Worm (Caenorhabditis elegans): Measurements from ENCODE around the gene srh-222.

srh-222 gene

DNA sequence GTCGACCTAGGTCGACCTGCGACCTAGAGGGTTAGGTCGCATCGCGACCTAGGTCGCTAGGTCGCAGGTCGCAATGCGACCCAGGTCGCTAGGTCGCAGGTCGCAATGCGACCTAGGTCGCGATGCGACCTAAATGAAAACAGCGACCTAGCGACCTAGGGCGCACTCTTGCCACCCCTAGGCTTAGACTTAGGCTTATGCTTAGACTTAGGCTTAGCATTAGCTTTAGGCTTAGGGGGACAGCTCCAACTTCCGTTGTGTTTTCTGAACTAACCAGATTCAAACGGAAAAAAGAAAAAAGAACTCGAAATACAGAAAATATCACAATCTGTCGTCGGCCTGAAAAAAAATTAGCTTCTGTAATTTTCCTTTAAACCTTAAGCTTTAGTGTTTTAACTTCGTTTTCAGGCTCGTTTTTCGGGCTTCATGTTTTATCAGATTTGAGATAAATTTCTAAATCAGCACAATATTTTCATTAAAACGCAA, 34.8 kb downstream of the srh-222 start (continued):
- TF ChIP-seq F52B5.7 (tag; optimal IDR thresholded peaks at IDR 0.05) (no peak), ceh-58 (GFP tag; IDR thresholded peaks at IDR 0.05) (no peak), hrde-1 (tag; optimal IDR thresholded peaks at IDR 0.05; ENCODE audit: borderline replicate concordance) (no peak), sptf-2 (GFP tag; optimal IDR thresholded peaks at IDR 0.05) (no peak), ets-4 (GFP tag; optimal IDR thresholded peaks at IDR 0.05) (no peak), gei-17 (GFP tag; optimal IDR thresholded peaks at IDR 0.05) (no peak), attf-3 (GFP tag; conservative IDR thresholded peaks at IDR 0.05) (no peak), K12H6.12 (tag; optimal IDR thresholded peaks at IDR 0.05) (no peak), attf-6 (GFP tag; IDR thresholded peaks at IDR 0.05) (0 out of 2 replicates have a peak, but pooled peaks have one; percentile 49), ama-1 (optimal IDR thresholded peaks at IDR 0.05) (no peak), ama-1 (GFP tag; optimal IDR thresholded peaks at IDR 0.05) (peak in 1 of 2 experiments; percentile 63), F55B11.4 (tag; optimal IDR thresholded peaks at IDR 0.05; ENCODE audit: borderline replicate concordance, insufficient read depth) (no peak), tbp1 (GFP tag; optimal IDR thresholded peaks at IDR 0.05) (no peak), tbx-9 (tag; optimal IDR thresholded peaks at IDR 0.05; ENCODE audit: borderline replicate concordance) (no peak), bed-2 (GFP tag; IDR thresholded peaks at IDR 0.05) (0 out of 2 replicates have a peak, but pooled peaks have one; percentile 10), fkh-3 (tag; optimal IDR thresholded peaks at IDR 0.05) (no peak), ceh-91 (GFP tag; IDR thresholded peaks at IDR 0.05) (no peak), hmg-1.2 (GFP tag; IDR thresholded peaks at IDR 0.05) (no peak), B0261.1 (tag; optimal IDR thresholded peaks at IDR 0.05) (no peak), T26A5.8 (tag; optimal IDR thresholded peaks at IDR 0.05) (no peak), madf-8 (GFP tag; conservative IDR thresholded peaks at IDR 0.05) (no peak), unc-62 (GFP tag; optimal IDR thresholded peaks at IDR 0.05) (no peak), let-607 (tag; optimal IDR thresholded peaks at IDR 0.05) (no peak), efl-1 (GFP tag; optimal IDR thresholded peaks at IDR 0.05) (no peak), D2030.7 (GFP tag; IDR thresholded peaks at IDR 0.05) (no peak), rec-8 (tag; optimal IDR thresholded peaks at IDR 0.05) (no peak), Y56A3A.18 (GFP tag; IDR thresholded peaks at IDR 0.05) (0 out of 2 replicates have a peak, but pooled peaks have one; percentile 73), nhr-179 (tag; optimal IDR thresholded peaks at IDR 0.05) (no peak), Y95B8A.8 (GFP tag; IDR thresholded peaks at IDR 0.05) (0 out of 2 replicates have a peak, but pooled peaks have one; percentile 18), B0019.2 (GFP tag; conservative IDR thresholded peaks at IDR 0.05) (no peak), madf-3 (GFP tag; IDR thresholded peaks at IDR 0.05) (no peak), F22D6.2 (tag; optimal IDR thresholded peaks at IDR 0.05) (no peak), akir-1 (GFP tag; optimal IDR thresholded peaks at IDR 0.05) (no peak), aptf-2 (GFP tag; conservative IDR thresholded peaks at IDR 0.05) (no peak), madf-6 (GFP tag; IDR thresholded peaks at IDR 0.05) (no peak), F57A8.1 (GFP tag; optimal IDR thresholded peaks at IDR 0.05) (no peak), egrh-3 (GFP tag; IDR thresholded peaks at IDR 0.05) (peak; percentile 32; the same call in 1 of the 2 replicates), snpc-3.4 (tag; optimal IDR thresholded peaks at IDR 0.05) (no peak), mxl-1 (tag; optimal IDR thresholded peaks at IDR 0.05) (no peak), Y67H2A.10 (GFP tag; conservative IDR thresholded peaks at IDR 0.05) (no peak), atf-7 (tag; optimal IDR thresholded peaks at IDR 0.05) (no peak), nfya-2 (GFP tag; IDR thresholded peaks at IDR 0.05) (no peak), C17E4.6 (GFP tag; IDR thresholded peaks at IDR 0.05) (no peak), ceh-79 (tag; optimal IDR thresholded peaks at IDR 0.05) (no peak), ztf-3 (GFP tag; optimal IDR thresholded peaks at IDR 0.05) (no peak), nhr-80 (tag; optimal IDR thresholded peaks at IDR 0.05) (no peak), cebp-1 (GFP tag; IDR thresholded peaks at IDR 0.05) (no peak), cebp-1 (tag; optimal IDR thresholded peaks at IDR 0.05) (peak; percentile 22), attf-5 (GFP tag; optimal IDR thresholded peaks at IDR 0.05) (no peak)

Data from whole organism, young adult.